Worm (Caenorhabditis elegans): Measurements from ENCODE around the gene F07C3.2.

ce11 chrV:9208878-9209277 is 17.0 kb upstream of the F07C3.2 start:
- no peak for TF ChIP-seq hmbx-1 (tag; optimal IDR thresholded peaks at IDR 0.05)
- no peak for TF ChIP-seq ama-1 (optimal IDR thresholded peaks at IDR 0.05)
- no peak for TF ChIP-seq tbx-11 (GFP tag; IDR thresholded peaks at IDR 0.05)
- no peak for TF ChIP-seq aly-1 (tag; optimal IDR thresholded peaks at IDR 0.05)
- no peak for TF ChIP-seq hnd-1 (tag; optimal IDR thresholded peaks at IDR 0.05)
- TF ChIP-seq ceh-36 (tag; optimal IDR thresholded peaks at IDR 0.05) = no peak
- TF ChIP-seq ceh-13 (GFP tag; optimal IDR thresholded peaks at IDR 0.05) = no peak
- TF ChIP-seq scrt-1 (GFP tag; IDR thresholded peaks at IDR 0.05) = no peak
- TF ChIP-seq flt-1 (GFP tag; IDR thresholded peaks at IDR 0.05) = no peak
- TF ChIP-seq sea-1 (GFP tag; conservative IDR thresholded peaks at IDR 0.05) = no peak
- TF ChIP-seq ets-7 (tag; optimal IDR thresholded peaks at IDR 0.05) = no peak
- TF ChIP-seq B0310.2 (tag; optimal IDR thresholded peaks at IDR 0.05) = no peak
- TF ChIP-seq hmg-4 (GFP tag; optimal IDR thresholded peaks at IDR 0.05) = no peak
- no peak for TF ChIP-seq pes-1 (GFP tag; IDR thresholded peaks at IDR 0.05)
